Worm (Caenorhabditis elegans): ENCODE data around the gene dhhc-13.
A peak's percentile ranks its signal among the peaks of the same experiment; 100 is the strongest.

dhhc-13 gene

ce11 chrIV:5879853-5880252 lies 37.3 kb upstream of the dhhc-13 start, which contains the start of gene srv-22:
TSS of gene srv-22 (minus strand) at chrIV:5879953.
- no peak for TF ChIP-seq mef-2 (tag; optimal IDR thresholded peaks at IDR 0.05)
- TF ChIP-seq rnt-1 (tag; optimal IDR thresholded peaks at IDR 0.05), result no peak
- no peak for TF ChIP-seq C34B4.2 (tag; optimal IDR thresholded peaks at IDR 0.05)

ce11 chrIV:5884500-5884899 lies 32.6 kb upstream of the dhhc-13 start, which contains the start of gene H04M03.11:
TSS of gene H04M03.11 (minus strand) at chrIV:5884600.
- TF ChIP-seq tlp-1 (tag; optimal IDR thresholded peaks at IDR 0.05) (no peak), lin-15B (tag; optimal IDR thresholded peaks at IDR 0.05) (no peak), C16A3.4 (tag; optimal IDR thresholded peaks at IDR 0.05) (no peak), fos-1 (tag; optimal IDR thresholded peaks at IDR 0.05) (no peak), unc-30 (tag; optimal IDR thresholded peaks at IDR 0.05) (no peak), dsc-1 (tag; optimal IDR thresholded peaks at IDR 0.05) (no peak), irx-1 (tag; optimal IDR thresholded peaks at IDR 0.05) (no peak)

- TF ChIP-seq nhr-20 (tag; optimal IDR thresholded peaks at IDR 0.05), result no peak
- TF ChIP-seq blmp-1 (tag; optimal IDR thresholded peaks at IDR 0.05), result peak; percentile 91
Observed at ce11 chrIV:5885180-5885887, 31.8 kb upstream of the dhhc-13 start, which contains the start of gene glf-1. TSS of gene glf-1 (plus strand) at chrIV:5885835.

ce11 chrIV:5886605-5887004 lies 30.5 kb upstream of the dhhc-13 start:
- TF ChIP-seq efl-1 (optimal IDR thresholded peaks at IDR 0.05), result no peak
- peak in 1 of 2 experiments; percentile 63 for TF ChIP-seq efl-1 (GFP tag; optimal IDR thresholded peaks at IDR 0.05 in 1 of 2)
- TF ChIP-seq nhr-237 (tag; optimal IDR thresholded peaks at IDR 0.05), result no peak
- TF ChIP-seq dsc-1 (tag; optimal IDR thresholded peaks at IDR 0.05), result no peak
- TF ChIP-seq fkh-8 (tag; optimal IDR thresholded peaks at IDR 0.05), result no peak
- no peak for TF ChIP-seq fkh-10 (GFP tag; optimal IDR thresholded peaks at IDR 0.05)
- no peak for TF ChIP-seq isw-1 (GFP tag; IDR thresholded peaks at IDR 0.05)
- no peak for TF ChIP-seq ets-5 (GFP tag; IDR thresholded peaks at IDR 0.05)
- TF ChIP-seq ceh-8 (GFP tag; optimal IDR thresholded peaks at IDR 0.05), result no peak
- TF ChIP-seq blmp-1 (tag; optimal IDR thresholded peaks at IDR 0.05), result peak; percentile 55
- no peak for TF ChIP-seq lin-14 (GFP tag; optimal IDR thresholded peaks at IDR 0.05)

ce11 chrIV:5891265-5891664 lies 25.9 kb upstream of the dhhc-13 start, which contains the start of gene H04M03.3:
TSS of gene H04M03.3 (plus strand) at chrIV:5891565.
- TF ChIP-seq xbp-1 (tag; optimal IDR thresholded peaks at IDR 0.05) (no peak), skn-1 (tag; optimal IDR thresholded peaks at IDR 0.05) (no peak), ets-5 (GFP tag; IDR thresholded peaks at IDR 0.05) (no peak), fkh-4 (tag; optimal IDR thresholded peaks at IDR 0.05; ENCODE audit: borderline replicate concordance) (no peak), nhr-84 (tag; optimal IDR thresholded peaks at IDR 0.05) (no peak), nhr-19 (GFP tag; conservative IDR thresholded peaks at IDR 0.05) (no peak), mep-1 (tag; optimal IDR thresholded peaks at IDR 0.05) (no peak), unc-62 (GFP tag; optimal IDR thresholded peaks at IDR 0.05) (no peak), vab-15 (tag; optimal IDR thresholded peaks at IDR 0.05) (no peak)

- TF ChIP-seq lin-39 (tag; optimal IDR thresholded peaks at IDR 0.05) (no peak), sup-37 (GFP tag; optimal IDR thresholded peaks at IDR 0.05) (no peak), xbp-1 (tag; optimal IDR thresholded peaks at IDR 0.05) (no peak), rnt-1 (tag; optimal IDR thresholded peaks at IDR 0.05) (no peak), nhr-90 (tag; optimal IDR thresholded peaks at IDR 0.05; ENCODE audit: poor library complexity) (no peak), zag-1 (tag; optimal IDR thresholded peaks at IDR 0.05) (no peak), aha-1 (tag; optimal IDR thresholded peaks at IDR 0.05) (no peak), elt-2 (tag; optimal IDR thresholded peaks at IDR 0.05) (no peak), sox-4 (tag; optimal IDR thresholded peaks at IDR 0.05) (no peak), dsc-1 (tag; optimal IDR thresholded peaks at IDR 0.05) (no peak), fkh-10 (GFP tag; optimal IDR thresholded peaks at IDR 0.05) (no peak), lin-15B (tag; optimal IDR thresholded peaks at IDR 0.05) (no peak), C34B4.2 (tag; optimal IDR thresholded peaks at IDR 0.05) (no peak)
Observed at ce11 chrIV:5895190-5895589, 21.9 kb upstream of the dhhc-13 start, which contains the start of gene nspb-6. TSS of gene nspb-6 (plus strand) at chrIV:5895490.

All from whole organism, L1 larva.